Fruit fly (Drosophila melanogaster): ENCODE data around the gene CG7099.

Gene CG7099

dm6 chr2L:13436791-13437190, 49.4 kb downstream of the CG7099 start (continued):
- TF ChIP-seq CG34422 (GFP tag; IDR thresholded peaks at IDR 0.05): no peak
- no peak for TF ChIP-seq Xbp1 (GFP tag; optimal IDR thresholded peaks at IDR 0.05)
- no peak for TF ChIP-seq wor (GFP tag; IDR thresholded peaks at IDR 0.05)
- TF ChIP-seq CG12769 (tag; optimal IDR thresholded peaks at IDR 0.05): no peak
- no peak for TF ChIP-seq Hr39 (optimal IDR thresholded peaks at IDR 0.05)
- no peak for TF ChIP-seq CG6689 (GFP tag; IDR thresholded peaks at IDR 0.05)
- no peak for TF ChIP-seq CG13624 (GFP tag; optimal IDR thresholded peaks at IDR 0.05)
- no peak for TF ChIP-seq dysf (GFP tag; IDR thresholded peaks at IDR 0.05)
- peak in 1 of 2 experiments; percentile 16 for TF ChIP-seq Hr78 (GFP tag; optimal IDR thresholded peaks at IDR 0.05)
- TF ChIP-seq otp (GFP tag; IDR thresholded peaks at IDR 0.05): no peak
- no peak for TF ChIP-seq gem (tag; optimal IDR thresholded peaks at IDR 0.05)
- TF ChIP-seq CG6272 (GFP tag; IDR thresholded peaks at IDR 0.05): no peak
- TF ChIP-seq CG5953 (GFP tag; IDR thresholded peaks at IDR 0.05): no peak
- TF ChIP-seq ranshi (GFP tag; IDR thresholded peaks at IDR 0.05): no peak
- 0 out of 4 replicates have a peak, but pooled peaks have one; percentile 50 for TF ChIP-seq chinmo (GFP tag; IDR thresholded peaks at IDR 0.05; ENCODE audit: partially characterized antibody)
- TF ChIP-seq CG14860 (GFP tag; IDR thresholded peaks at IDR 0.05; ENCODE audit: partially characterized antibody): no peak
- no peak for TF ChIP-seq YL-1 (GFP tag; optimal IDR thresholded peaks at IDR 0.05)
- TF ChIP-seq en (GFP tag; optimal IDR thresholded peaks at IDR 0.05): no peak
- TF ChIP-seq grn (GFP tag; optimal IDR thresholded peaks at IDR 0.05): peak; percentile 85
- no peak for TF ChIP-seq cas (GFP tag; IDR thresholded peaks at IDR 0.05)
- no peak for TF ChIP-seq Kr (GFP tag; optimal IDR thresholded peaks at IDR 0.05)
- no peak for TF ChIP-seq lola (GFP tag; optimal IDR thresholded peaks at IDR 0.05)
- no peak for TF ChIP-seq CG17359 (tag; optimal IDR thresholded peaks at IDR 0.05)
- 0 out of 3 replicates have a peak, but pooled peaks have one; percentile 32 for TF ChIP-seq CG6175 (GFP tag; IDR thresholded peaks at IDR 0.05)
- no peak for TF ChIP-seq CG14710 (tag; optimal IDR thresholded peaks at IDR 0.05)
- no peak for TF ChIP-seq da (GFP tag; optimal IDR thresholded peaks at IDR 0.05)
- no peak for TF ChIP-seq Atf6 (GFP tag; IDR thresholded peaks at IDR 0.05)
- no peak for TF ChIP-seq CG30020 (tag; optimal IDR thresholded peaks at IDR 0.05)
- no peak for TF ChIP-seq Hr3 (GFP tag; optimal IDR thresholded peaks at IDR 0.05)
- no peak for TF ChIP-seq dan (GFP tag; IDR thresholded peaks at IDR 0.05)

Measured in whole organism, embryonic.